Worm (Caenorhabditis elegans) whole organism, L4 larva: ENCODE results near the gene acc-1.

Experiments
- D1046.2 ChIP-seq: fragments of 200-800 bp; sonication (Bioruptor generic); IDR thresholded peaks from 2 replicates; pipeline ENCODE4 v1.3.6; 2022; ENCODE audit warnings: missing genetic modification characterization, missing compliant biosample characterization
- F44E2.7 ChIP-seq: fragments of 200-800 bp; sonication (Bioruptor generic); IDR thresholded peaks from 2 replicates; pipeline ENCODE4 v2.1.2; 2022; ENCODE audit warnings: missing genetic modification characterization, missing compliant biosample characterization
- T20F7.1 ChIP-seq: fragments of 200-800 bp; sonication (Bioruptor generic); optimal IDR thresholded peaks from 2 replicates; lab custom pipeline; 2018; ENCODE audit warnings: mild to moderate bottlenecking, missing genetic modification characterization, missing compliant biosample characterization
- Y5F2A.4 ChIP-seq: fragments of 200-800 bp; sonication (Bioruptor generic); optimal IDR thresholded peaks from 2 replicates; lab custom pipeline; 2018; ENCODE audit warnings: mild to moderate bottlenecking, missing genetic modification characterization, missing compliant biosample characterization
- Y75B8A.6 ChIP-seq: fragments of 200-800 bp; sonication (Bioruptor generic); IDR thresholded peaks from 2 replicates; pipeline ENCODE4 v1.3.6; 2022; ENCODE audit warnings: missing genetic modification reagents, missing genetic modification characterization, missing compliant biosample characterization
- aly-2 ChIP-seq: sonication (generic microtip); optimal IDR thresholded peaks from 2 replicates; lab custom pipeline; 2018; ENCODE audit warnings: missing biosample characterization, missing genetic modification characterization
- arid-1 ChIP-seq: fragments of 200-800 bp; sonication (Bioruptor generic); conservative IDR thresholded peaks from 2 replicates; pipeline ENCODE4 v1.3.6; 2022; ENCODE audit warnings: missing genetic modification reagents, missing genetic modification characterization, missing compliant biosample characterization
- ceh-62 ChIP-seq: sonication (generic microtip); optimal IDR thresholded peaks from 2 replicates; lab custom pipeline; 2017; ENCODE audit warnings: missing biosample characterization, missing genetic modification characterization
- ceh-82 ChIP-seq: sonication (generic microtip); optimal IDR thresholded peaks from 2 replicates; lab custom pipeline; 2017; ENCODE audit warnings: missing biosample characterization, missing genetic modification characterization
- ces-1 ChIP-seq: fragments of 150-350 bp; sonication (generic microtip); optimal IDR thresholded peaks from 4 replicates; lab custom pipeline; 2014; ENCODE audit warnings: missing biosample characterization, missing genetic modification reagents, missing genetic modification characterization
- cey-2 ChIP-seq: sonication (generic microtip); optimal IDR thresholded peaks from 3 replicates; lab custom pipeline; 2017; ENCODE audit warnings: missing genetic modification characterization, mild to moderate bottlenecking, missing compliant biosample characterization, antibody characterized with exemption, borderline replicate concordance; ENCODE audit not compliant: insufficient read depth
- dmd-6 ChIP-seq: fragments of 200-800 bp; sonication (Bioruptor generic); IDR thresholded peaks from 2 replicates; pipeline ENCODE4 v1.3.6; 2022; ENCODE audit warnings: missing genetic modification reagents, missing genetic modification characterization, missing compliant biosample characterization
- dmd-9 ChIP-seq: fragments of 200-800 bp; sonication (Bioruptor generic); IDR thresholded peaks from 2 replicates; pipeline ENCODE4 v1.3.6; 2022; ENCODE audit warnings: missing genetic modification reagents, missing genetic modification characterization, missing compliant biosample characterization
- dve-1 ChIP-seq: sonication (generic microtip); optimal IDR thresholded peaks from 2 replicates; lab custom pipeline; 2017; ENCODE audit warnings: antibody characterized with exemption, mild to moderate bottlenecking, missing genetic modification characterization, missing compliant biosample characterization; ENCODE audit not compliant: insufficient read depth
- egl-27 ChIP-seq: sonication (generic microtip); optimal IDR thresholded peaks from 3 replicates; lab custom pipeline; 2017; ENCODE audit warnings: missing biosample characterization, missing genetic modification reagents, missing genetic modification characterization
- fos-1 ChIP-seq: fragments of 150-350 bp; optimal IDR thresholded peaks from 2 replicates; lab custom pipeline; 2014; ENCODE audit warnings: missing biosample characterization, missing genetic modification characterization
- gei-8 ChIP-seq: fragments of 200-800 bp; sonication (Bioruptor generic); optimal IDR thresholded peaks from 2 replicates; lab custom pipeline; 2018; ENCODE audit warnings: mild to moderate bottlenecking, missing genetic modification characterization, missing compliant biosample characterization
- hlh-11 ChIP-seq: fragments of 200-800 bp; sonication (Bioruptor generic); optimal IDR thresholded peaks from 2 replicates; lab custom pipeline; 2018; ENCODE audit warnings: mild to moderate bottlenecking, missing genetic modification characterization, missing compliant biosample characterization
- hlh-30 ChIP-seq: sonication (generic microtip); optimal IDR thresholded peaks from 2 replicates; lab custom pipeline; 2017; ENCODE audit warnings: antibody characterized with exemption, mild to moderate bottlenecking, missing genetic modification characterization, missing compliant biosample characterization; ENCODE audit not compliant: insufficient read depth
- hmg-1.1 ChIP-seq: fragments of 200-800 bp; sonication (Bioruptor generic); IDR thresholded peaks from 2 replicates; pipeline ENCODE4 v1.3.6; 2022; ENCODE audit warnings: missing genetic modification reagents, missing genetic modification characterization, missing compliant biosample characterization
- jun-1 ChIP-seq: fragments of 150-350 bp; optimal IDR thresholded peaks from 2 replicates; lab custom pipeline; 2014; ENCODE audit warnings: missing biosample characterization, missing genetic modification reagents, missing genetic modification characterization
- lin-13 ChIP-seq: fragments of 150-350 bp; optimal IDR thresholded peaks from 2 replicates; lab custom pipeline; 2014; ENCODE audit warnings: missing biosample characterization, missing genetic modification reagents, missing genetic modification characterization
- lin-29 ChIP-seq: fragments of 200-800 bp; sonication (Bioruptor generic); IDR thresholded peaks from 2 replicates; pipeline ENCODE4 v1.3.6; 2022; ENCODE audit warnings: missing genetic modification reagents, missing genetic modification characterization, missing compliant biosample characterization
- lin-38 ChIP-seq: fragments of 200-800 bp; sonication (Bioruptor generic); IDR thresholded peaks from 2 replicates; pipeline ENCODE4 v1.3.6; 2022; ENCODE audit warnings: missing genetic modification reagents, missing genetic modification characterization, missing compliant biosample characterization
- lsy-2 ChIP-seq, 2 experiments: fragments of 150-350 bp in 1 of 2; sonication (generic microtip) in 1 of 2; optimal IDR thresholded peaks; 2 replicates each; lab custom pipeline; 2014 to 2017; ENCODE audit warnings: missing biosample characterization in 2 of 2, missing genetic modification characterization in 2 of 2
- madf-5 ChIP-seq, 2 experiments: fragments of 200-800 bp; sonication (Bioruptor generic); IDR thresholded peaks; 2 replicates each; pipeline ENCODE4 v1.3.6; 2022; ENCODE audit warnings: missing compliant biosample characterization in 2 of 2, missing genetic modification characterization in 2 of 2
- mdl-1 ChIP-seq, 2 experiments: fragments of 150-350 bp in 1 of 2; sonication (generic microtip) in 1 of 2; optimal IDR thresholded peaks; 2 replicates each; lab custom pipeline; 2014 to 2017; ENCODE audit warnings: missing biosample characterization in 2 of 2, missing genetic modification characterization in 2 of 2
- mep-1 ChIP-seq: fragments of 150-350 bp; sonication (generic microtip); optimal IDR thresholded peaks from 3 replicates; lab custom pipeline; 2014; ENCODE audit warnings: missing biosample characterization, missing genetic modification characterization
- mxl-3 ChIP-seq: fragments of 200-800 bp; sonication (Bioruptor generic); optimal IDR thresholded peaks from 2 replicates; lab custom pipeline; 2018; ENCODE audit warnings: mild to moderate bottlenecking, missing genetic modification characterization, missing compliant biosample characterization
- nhr-10 ChIP-seq: fragments of 150-350 bp; optimal IDR thresholded peaks from 2 replicates; lab custom pipeline; 2014; ENCODE audit warnings: missing biosample characterization, missing genetic modification characterization
- nhr-28 ChIP-seq: fragments of 150-350 bp; optimal IDR thresholded peaks from 2 replicates; lab custom pipeline; 2014; ENCODE audit warnings: missing biosample characterization, missing genetic modification characterization
- nhr-41 ChIP-seq: fragments of 200-800 bp; sonication (Bioruptor generic); IDR thresholded peaks from 2 replicates; pipeline ENCODE4 v1.3.6; 2022; ENCODE audit warnings: missing genetic modification reagents, missing genetic modification characterization, missing compliant biosample characterization
- saeg-2 ChIP-seq: fragments of 200-800 bp; sonication (Bioruptor generic); IDR thresholded peaks from 2 replicates; pipeline ENCODE4 v1.3.6; 2022; ENCODE audit warnings: missing genetic modification reagents, missing genetic modification characterization, missing compliant biosample characterization
- set-16 ChIP-seq: fragments of 200-800 bp; sonication (Bioruptor generic); IDR thresholded peaks from 2 replicates; pipeline ENCODE4 v1.3.6; 2022; ENCODE audit warnings: missing genetic modification reagents, missing genetic modification characterization, missing compliant biosample characterization
- snpc-4 ChIP-seq: fragments of 150-350 bp; optimal IDR thresholded peaks from 2 replicates; lab custom pipeline; 2014; ENCODE audit warnings: missing biosample characterization, missing genetic modification characterization
- tag-97 ChIP-seq: fragments of 200-800 bp; sonication (Bioruptor generic); IDR thresholded peaks from 2 replicates; pipeline ENCODE4 v1.3.6; 2022; ENCODE audit warnings: missing genetic modification characterization, missing compliant biosample characterization
- unc-130 ChIP-seq: sonication (generic microtip); optimal IDR thresholded peaks from 2 replicates; lab custom pipeline; 2016; ENCODE audit warnings: missing genetic modification reagents, missing genetic modification characterization, missing compliant biosample characterization
- unc-62 ChIP-seq, 3 experiments: fragments of 150-350 bp in 1 of 3; sonication (generic microtip); optimal IDR thresholded peaks in 2 of 3; peaks in 1 of 3; 1 replicate in 1 of 3; 2 replicates in 2 of 3; lab custom pipeline; 2014 to 2017; ENCODE audit warnings: missing biosample characterization in 3 of 3, missing genetic modification characterization in 3 of 3, missing genetic modification reagents in 3 of 3, missing genotype in 1 of 3
- zag-1 ChIP-seq: fragments of 150-350 bp; optimal IDR thresholded peaks from 2 replicates; lab custom pipeline; 2014; ENCODE audit warnings: missing biosample characterization, missing genetic modification characterization
- zfp-2 ChIP-seq: sonication (generic microtip); optimal IDR thresholded peaks from 2 replicates; lab custom pipeline; 2016; ENCODE audit warnings: mild to moderate bottlenecking, missing genetic modification characterization, missing compliant biosample characterization
- zip-11 ChIP-seq: fragments of 200-800 bp; sonication (Bioruptor generic); IDR thresholded peaks from 2 replicates; pipeline ENCODE4 v1.3.6; 2022; ENCODE audit warnings: missing genetic modification characterization, missing compliant biosample characterization
- zip-2 ChIP-seq: fragments of 150-350 bp; optimal IDR thresholded peaks from 2 replicates; lab custom pipeline; 2014; ENCODE audit warnings: missing biosample characterization, missing genetic modification characterization
- ztf-11 ChIP-seq: fragments of 150-350 bp; optimal IDR thresholded peaks from 2 replicates; lab custom pipeline; 2014; ENCODE audit warnings: missing biosample characterization, missing genetic modification characterization
- ztf-7 ChIP-seq: fragments of 150-350 bp; optimal IDR thresholded peaks from 2 replicates; lab custom pipeline; 2014; ENCODE audit warnings: missing biosample characterization, missing genetic modification characterization

The acc-1 gene

ce11 chrIV:9668103-9668672 is 10.3 kb downstream of the acc-1 start (continued):
- peak in 1 of 2 experiments; percentile 38 for TF ChIP-seq mdl-1 (tag; optimal IDR thresholded peaks at IDR 0.05; lab: Kevin White, UChicago)
- no peak for TF ChIP-seq ztf-7

DNA sequence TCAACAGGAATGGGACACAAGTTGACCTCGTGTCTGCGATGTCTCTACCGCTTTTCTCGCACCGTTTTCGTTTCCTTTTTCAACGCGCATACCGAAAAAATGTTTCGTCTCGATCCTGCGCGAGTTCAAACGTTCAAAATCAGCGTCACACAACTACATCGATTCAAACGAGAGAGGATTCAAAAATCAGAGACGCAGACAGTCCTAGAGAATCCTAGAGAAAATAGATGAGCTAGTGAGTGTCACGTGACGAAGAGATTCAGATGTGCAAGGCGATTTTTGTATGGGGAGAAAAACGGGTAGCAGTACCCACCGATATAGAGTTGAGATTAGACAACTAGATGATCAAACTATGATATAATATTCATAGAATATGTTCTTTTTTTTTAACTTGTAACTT is 12.1 kb downstream of the acc-1 start:
- TF ChIP-seq zag-1 (tag; lab: Kevin White, UChicago) (no peak), arid-1 (GFP tag; lab: Robert Waterston, UW) (no peak), dmd-6 (GFP tag; lab: Robert Waterston, UW) (peak; percentile 56), dve-1 (tag; lab: Kevin White, UChicago) (peak; percentile 37), hlh-11 (tag; lab: Kevin White, UChicago) (peak; percentile 81), mdl-1 (tag; optimal IDR thresholded peaks at IDR 0.05; lab: Kevin White, UChicago) (peak; percentile 24 to 80), lsy-2 (tag; optimal IDR thresholded peaks at IDR 0.05; lab: Kevin White, UChicago) (peak in 1 of 2 experiments; percentile 48), Y5F2A.4 (GFP tag; lab: Kevin White, UChicago) (no peak), saeg-2 (0 out of 2 replicates have a peak, but pooled peaks have one; percentile 42), mxl-3 (GFP tag; lab: Kevin White, UChicago) (peak; percentile 67), ceh-82 (tag; lab: Kevin White, UChicago) (no peak), ces-1 (GFP tag; lab: Kevin White, UChicago) (no peak), mep-1 (peak; percentile 5), tag-97 (GFP tag; lab: Robert Waterston, UW) (no peak), hlh-30 (tag; lab: Kevin White, UChicago) (peak; percentile 77), unc-62 (GFP tag; optimal IDR thresholded peaks at IDR 0.05 in 1 of 2; lab: Kevin White, UChicago) (peak in 1 of 2 experiments; percentile 87), unc-62 (tag; optimal IDR thresholded peaks at IDR 0.05; lab: Kevin White, UChicago) (no peak), nhr-28 (tag; lab: Kevin White, UChicago) (peak; percentile 81), set-16 (GFP tag; lab: Robert Waterston, UW) (no peak), hmg-1.1 (peak; percentile 43; the same call in 1 of the 2 replicates)

ce11 chrIV:9671001-9671652 is 13.3 kb downstream of the acc-1 start:
- no peak for TF ChIP-seq dmd-9 (GFP tag; lab: Robert Waterston, UW)
- peak; percentile 78 for TF ChIP-seq nhr-28 (tag; lab: Kevin White, UChicago)
- TF ChIP-seq lin-38 (GFP tag; lab: Robert Waterston, UW), result no peak
- TF ChIP-seq arid-1 (GFP tag; lab: Robert Waterston, UW), result no peak
- no peak for TF ChIP-seq zfp-2 (tag; lab: Kevin White, UChicago)
- TF ChIP-seq gei-8 (GFP tag; lab: Kevin White, UChicago), result no peak
- TF ChIP-seq lin-13 (GFP tag; lab: Kevin White, UChicago), result no peak
- no peak for TF ChIP-seq fos-1
- TF ChIP-seq aly-2 (tag; lab: Kevin White, UChicago), result no peak
- no peak for TF ChIP-seq madf-5 (GFP tag; IDR thresholded peaks at IDR 0.05; lab: Robert Waterston, UW)
- no peak for TF ChIP-seq lin-29
- TF ChIP-seq snpc-4 (tag; lab: Kevin White, UChicago), result no peak
- no peak for TF ChIP-seq ceh-62 (tag; lab: Kevin White, UChicago)
- TF ChIP-seq lsy-2 (tag; optimal IDR thresholded peaks at IDR 0.05; lab: Kevin White, UChicago), result peak in 1 of 2 experiments; percentile 68
- peak; percentile 30 for TF ChIP-seq nhr-10 (tag; lab: Kevin White, UChicago)
- TF ChIP-seq F44E2.7, result no peak
- TF ChIP-seq set-16 (GFP tag; lab: Robert Waterston, UW), result no peak
- no peak for TF ChIP-seq cey-2 (tag; lab: Kevin White, UChicago)
- no peak for TF ChIP-seq saeg-2
- no peak for TF ChIP-seq zip-11 (GFP tag; lab: Robert Waterston, UW)
- TF ChIP-seq mxl-3 (GFP tag; lab: Kevin White, UChicago), result peak; percentile 86
- no peak for TF ChIP-seq jun-1
- no peak for TF ChIP-seq ces-1 (GFP tag; lab: Kevin White, UChicago)
- TF ChIP-seq zip-2 (tag; lab: Kevin White, UChicago), result peak; percentile 33
- no peak for TF ChIP-seq egl-27 (tag; lab: Kevin White, UChicago)
- no peak for TF ChIP-seq Y75B8A.6 (GFP tag; lab: Robert Waterston, UW)
- TF ChIP-seq unc-62 (GFP tag; optimal IDR thresholded peaks at IDR 0.05 in 1 of 2; lab: Kevin White, UChicago), result peak in 1 of 2 experiments; percentile 95
- no peak for TF ChIP-seq unc-62 (tag; optimal IDR thresholded peaks at IDR 0.05; lab: Kevin White, UChicago)
- TF ChIP-seq unc-130 (GFP tag; lab: Kevin White, UChicago), result no peak
- TF ChIP-seq nhr-41 (GFP tag; lab: Robert Waterston, UW), result no peak
- no peak for TF ChIP-seq D1046.2 (GFP tag; lab: Robert Waterston, UW)
- TF ChIP-seq T20F7.1, result no peak
- TF ChIP-seq ztf-11 (tag; lab: Kevin White, UChicago), result no peak
- TF ChIP-seq Y5F2A.4 (GFP tag; lab: Kevin White, UChicago), result no peak
